Worm (Caenorhabditis elegans) whole organism, L1 larva: ENCODE results near the gene dnj-10.

Source experiments
- ama-1 ChIP-seq: fragments of 150-350 bp; optimal IDR thresholded peaks from 2 replicates; lab custom pipeline; 2014
- fkh-10 ChIP-seq: sonication (generic microtip); optimal IDR thresholded peaks from 2 replicates; lab custom pipeline; 2017; ENCODE audit warnings: missing biosample characterization, missing genetic modification reagents, missing genetic modification characterization
- grh-1 ChIP-seq: fragments of 200-800 bp; sonication (Bioruptor generic); IDR thresholded peaks from 2 replicates; pipeline ENCODE4 v1.3.6; 2022; ENCODE audit warnings: missing genetic modification reagents, missing genetic modification characterization, missing compliant biosample characterization
- lin-15B ChIP-seq: fragments of 150-350 bp; sonication (generic microtip); optimal IDR thresholded peaks from 3 replicates; lab custom pipeline; 2014; ENCODE audit warnings: missing biosample characterization, missing genetic modification characterization
- lir-3 ChIP-seq: sonication (generic microtip); optimal IDR thresholded peaks from 2 replicates; lab custom pipeline; 2016; ENCODE audit warnings: mild to moderate bottlenecking, missing genetic modification characterization, moderate library complexity, missing compliant biosample characterization; ENCODE audit not compliant: poor library complexity
- lsy-2 ChIP-seq, 2 experiments: fragments of 150-350 bp; optimal IDR thresholded peaks; 2 replicates each; lab custom pipeline; 2014; ENCODE audit warnings: missing biosample characterization in 2 of 2, missing genetic modification characterization in 2 of 2
- pag-3 ChIP-seq: sonication (generic microtip); optimal IDR thresholded peaks from 2 replicates; lab custom pipeline; 2017; ENCODE audit warnings: missing genetic modification characterization, mild to moderate bottlenecking, missing compliant biosample characterization, antibody characterized with exemption, borderline replicate concordance; ENCODE audit not compliant: insufficient read depth
- unc-86 ChIP-seq: sonication (generic microtip); optimal IDR thresholded peaks from 2 replicates; lab custom pipeline; 2016; ENCODE audit warnings: missing genetic modification characterization, missing compliant biosample characterization

- TF ChIP-seq lin-15B (tag; lab: Kevin White, UChicago) (no peak), grh-1 (GFP tag; lab: Robert Waterston, UW) (no peak), pag-3 (tag; lab: Kevin White, UChicago) (no peak), lsy-2 (tag; optimal IDR thresholded peaks at IDR 0.05; lab: Kevin White, UChicago) (peak in 1 of 2 experiments; percentile 3), ama-1 (lab: Kevin White, UChicago) (no peak), unc-86 (tag; lab: Kevin White, UChicago) (no peak), lir-3 (tag; lab: Kevin White, UChicago) (no peak), fkh-10 (no peak)
Observed at ce11 chrIII:8663143-8663542, 32.2 kb downstream of the dnj-10 start.
